Fruit fly (Drosophila melanogaster): ENCODE data around the gene Deaf1.

The Deaf1 gene

DNA sequence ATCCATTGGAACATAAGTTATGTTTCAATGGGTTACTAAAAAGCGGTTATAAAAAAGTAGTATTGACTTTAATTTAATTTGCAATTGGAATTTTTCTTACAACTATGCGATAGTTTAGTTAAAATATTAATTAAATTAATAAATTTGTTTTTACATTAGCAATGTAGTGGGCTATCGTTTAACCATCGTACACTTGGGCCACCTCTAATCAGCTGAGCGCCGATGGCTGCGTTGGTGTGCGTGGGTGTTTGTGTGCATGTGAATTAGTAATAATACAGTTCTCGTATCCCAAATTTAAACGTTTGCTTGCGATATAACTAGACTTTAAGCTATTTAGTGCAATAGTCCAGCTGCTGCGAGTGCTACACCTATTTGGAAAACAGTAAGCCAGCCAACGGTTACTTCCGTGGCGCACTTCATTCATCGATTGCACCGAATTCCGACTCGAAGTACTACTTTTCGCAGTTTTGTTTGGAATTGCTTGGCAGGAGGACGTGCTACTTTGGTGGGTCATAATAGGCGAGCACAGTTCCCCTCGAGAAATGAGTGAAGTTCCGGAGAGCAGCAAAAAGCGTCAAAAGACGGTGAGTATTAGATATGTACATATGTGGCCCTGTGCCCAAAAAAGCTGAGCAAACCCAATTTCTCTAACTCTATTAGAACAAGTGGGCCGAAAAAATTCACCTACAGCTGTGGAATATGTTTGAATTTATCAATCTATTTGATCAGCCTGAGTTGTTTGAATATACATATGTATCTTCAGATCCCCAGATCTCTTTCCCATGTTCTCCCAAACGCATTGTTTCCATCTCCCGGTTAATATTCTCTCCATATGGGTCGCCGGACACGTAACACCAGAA lies 27.3 kb downstream of the Deaf1 start, which contains the start of gene Papss:
Gene Papss (plus strand): TSS at position 247 of the 860 bp plus-strand sequence.
- TF ChIP-seq slbo (GFP tag; IDR thresholded peaks at IDR 0.05) (peak; percentile 75), CG5245 (GFP tag; optimal IDR thresholded peaks at IDR 0.05) (no peak), Sox100B (GFP tag; optimal IDR thresholded peaks at IDR 0.05) (no peak), zfh1 (GFP tag; IDR thresholded peaks at IDR 0.05) (peak; percentile 53; the same call in 1 of the 3 replicates), CG1233 (GFP tag; optimal IDR thresholded peaks at IDR 0.05) (peak; percentile 52), dan (GFP tag; IDR thresholded peaks at IDR 0.05) (no peak), NFAT (GFP tag; IDR thresholded peaks at IDR 0.05) (peak; percentile 45; the same call in 1 of the 2 replicates), emc (GFP tag; optimal IDR thresholded peaks at IDR 0.05) (no peak), trem (tag; optimal IDR thresholded peaks at IDR 0.05) (peak; percentile 67), mam (GFP tag; optimal IDR thresholded peaks at IDR 0.05) (no peak), CG32767 (GFP tag; IDR thresholded peaks at IDR 0.05) (no peak), onecut (GFP tag; IDR thresholded peaks at IDR 0.05) (peak; percentile 5; the same call in 1 of the 2 replicates), ftz-f1 (GFP tag; optimal IDR thresholded peaks at IDR 0.05) (no peak), Gug (GFP tag; IDR thresholded peaks at IDR 0.05) (0 out of 4 replicates have a peak, but pooled peaks have one; percentile 26), ash1 (GFP tag; optimal IDR thresholded peaks at IDR 0.05) (peak; percentile 47), tll (GFP tag; optimal IDR thresholded peaks at IDR 0.05) (no peak), Usf (GFP tag; optimal IDR thresholded peaks at IDR 0.05) (no peak), CG12391 (tag; optimal IDR thresholded peaks at IDR 0.05) (peak; percentile 57), CG32772 (GFP tag; IDR thresholded peaks at IDR 0.05) (no peak), schlank (tag; optimal IDR thresholded peaks at IDR 0.05) (peak; percentile 73), shn (GFP tag; optimal IDR thresholded peaks at IDR 0.05) (no peak), lilli (GFP tag; optimal IDR thresholded peaks at IDR 0.05) (no peak), CG9797 (GFP tag; optimal IDR thresholded peaks at IDR 0.05) (no peak), HLH4C (GFP tag; IDR thresholded peaks at IDR 0.05; ENCODE audit: partially characterized antibody) (peak; percentile 50; the same call in 1 of the 3 replicates), Six4 (GFP tag; optimal IDR thresholded peaks at IDR 0.05) (peak; percentile 27), dimm (GFP tag; IDR thresholded peaks at IDR 0.05) (no peak), CG12071 (GFP tag; optimal IDR thresholded peaks at IDR 0.05) (peak; percentile 49), chm (GFP tag; IDR thresholded peaks at IDR 0.05) (peak; percentile 66), MTF-1 (GFP tag; optimal IDR thresholded peaks at IDR 0.05; ENCODE audit: borderline replicate concordance) (no peak), CG2889 (GFP tag; IDR thresholded peaks at IDR 0.05) (no peak), sisA (GFP tag; IDR thresholded peaks at IDR 0.05) (no peak), mirr (GFP tag; optimal IDR thresholded peaks at IDR 0.05) (peak; percentile 5), otp (GFP tag; IDR thresholded peaks at IDR 0.05) (no peak), HmgD (GFP tag; optimal IDR thresholded peaks at IDR 0.05) (no peak), CkIIα-i1 (GFP tag; IDR thresholded peaks at IDR 0.05) (no peak), vnd (GFP tag; IDR thresholded peaks at IDR 0.05; ENCODE audit: partially characterized antibody) (peak; percentile 69), eyg (GFP tag; optimal IDR thresholded peaks at IDR 0.05) (peak; percentile 14), seq (GFP tag; IDR thresholded peaks at IDR 0.05) (no peak), Stat92E (GFP tag; optimal IDR thresholded peaks at IDR 0.05) (no peak), CG12155 (GFP tag; optimal IDR thresholded peaks at IDR 0.05) (no peak), Nf-YB (GFP tag; optimal IDR thresholded peaks at IDR 0.05) (no peak), tna (GFP tag; IDR thresholded peaks at IDR 0.05; ENCODE audit: partially characterized antibody) (no peak), Dek (tag; optimal IDR thresholded peaks at IDR 0.05) (peak; percentile 17), CG11560 (tag; IDR thresholded peaks at IDR 0.05) (no peak), CG1832 (GFP tag; optimal IDR thresholded peaks at IDR 0.05) (no peak), scrt (GFP tag; optimal IDR thresholded peaks at IDR 0.05) (no peak), hbn (GFP tag; IDR thresholded peaks at IDR 0.05; ENCODE audit: partially characterized antibody) (peak; percentile 87), CG8924 (tag; optimal IDR thresholded peaks at IDR 0.05) (peak; percentile 27), gce (GFP tag; IDR thresholded peaks at IDR 0.05) (no peak)

Measured in whole organism, embryonic.